Worm (Caenorhabditis elegans) whole organism, L4 larva: ENCODE measurements around the gene ZC487.2.

Experiments
- aly-2 ChIP-seq: sonication (generic microtip); optimal IDR thresholded peaks from 2 replicates; lab custom pipeline; 2018; ENCODE audit warnings: missing biosample characterization, missing genetic modification characterization
- ama-1 ChIP-seq: fragments of 150-350 bp; optimal IDR thresholded peaks from 2 replicates; lab custom pipeline; 2014; ENCODE audit warnings: inconsistent platforms, mixed read lengths
- ceh-82 ChIP-seq: sonication (generic microtip); optimal IDR thresholded peaks from 2 replicates; lab custom pipeline; 2017; ENCODE audit warnings: missing biosample characterization, missing genetic modification characterization
- fkh-10 ChIP-seq: fragments of 150-350 bp; optimal IDR thresholded peaks from 2 replicates; lab custom pipeline; 2014; ENCODE audit warnings: missing biosample characterization, missing genetic modification reagents, missing genetic modification characterization
- hmg-1.1 ChIP-seq: fragments of 200-800 bp; sonication (Bioruptor generic); IDR thresholded peaks from 2 replicates; pipeline ENCODE4 v1.3.6; 2022; ENCODE audit warnings: missing genetic modification reagents, missing genetic modification characterization, missing compliant biosample characterization
- jun-1 ChIP-seq: fragments of 150-350 bp; optimal IDR thresholded peaks from 2 replicates; lab custom pipeline; 2014; ENCODE audit warnings: missing biosample characterization, missing genetic modification reagents, missing genetic modification characterization
- lin-39 ChIP-seq: fragments of 150-350 bp; optimal IDR thresholded peaks from 2 replicates; lab custom pipeline; 2014; ENCODE audit warnings: missing biosample characterization, missing genetic modification reagents, missing genetic modification characterization
- mes-2 ChIP-seq: sonication (generic microtip); optimal IDR thresholded peaks from 2 replicates; lab custom pipeline; 2016; ENCODE audit warnings: missing genotype, mild to moderate bottlenecking, missing genetic modification characterization, missing compliant biosample characterization; ENCODE audit not compliant: poor library complexity, severe bottlenecking
- nhr-11 ChIP-seq: fragments of 150-350 bp; optimal IDR thresholded peaks from 2 replicates; lab custom pipeline; 2014; ENCODE audit warnings: missing biosample characterization, missing genetic modification characterization
- unc-62 ChIP-seq, 3 experiments: fragments of 150-350 bp in 1 of 3; sonication (generic microtip); optimal IDR thresholded peaks in 2 of 3; peaks in 1 of 3; 1 replicate in 1 of 3; 2 replicates in 2 of 3; lab custom pipeline; 2014 to 2017; ENCODE audit warnings: missing biosample characterization in 3 of 3, missing genetic modification characterization in 3 of 3, missing genetic modification reagents in 3 of 3, missing genotype in 1 of 3

- TF ChIP-seq mes-2 (tag; lab: Kevin White, UChicago), result no peak
- TF ChIP-seq ama-1 (lab: Kevin White, UChicago), result no peak
- no peak for TF ChIP-seq ceh-82 (tag; lab: Kevin White, UChicago)
- TF ChIP-seq jun-1 (tag; lab: Kevin White, UChicago), result no peak
- no peak for TF ChIP-seq fkh-10 (GFP tag; lab: Kevin White, UChicago)
- TF ChIP-seq lin-39 (tag; lab: Kevin White, UChicago), result no peak
- TF ChIP-seq hmg-1.1, result no peak
- TF ChIP-seq unc-62 (GFP tag; optimal IDR thresholded peaks at IDR 0.05 in 1 of 2; lab: Kevin White, UChicago), result peak in 1 of 2 experiments; percentile 71
- TF ChIP-seq unc-62 (tag; optimal IDR thresholded peaks at IDR 0.05; lab: Kevin White, UChicago), result no peak
- no peak for TF ChIP-seq aly-2
- TF ChIP-seq nhr-11 (tag; lab: Kevin White, UChicago), result no peak
Measured at ce11 chrV:6736877-6737276, 14.6 kb upstream of the ZC487.2 start.
